Worm (Caenorhabditis elegans) whole organism, mixed stage, embryonic: Measurements from ENCODE around the gene C24H11.1.

ENCODE experiments used
- M03D4.4 ChIP-seq: sonication (generic microtip); optimal IDR thresholded peaks from 2 replicates; lab custom pipeline; 2017; ENCODE audit warnings: mild to moderate bottlenecking, missing genetic modification characterization, missing compliant biosample characterization
- bed-3 ChIP-seq: fragments of 200-800 bp; sonication (Bioruptor generic); optimal IDR thresholded peaks from 3 replicates; lab custom pipeline; 2018; ENCODE audit warnings: mild to moderate bottlenecking, missing genetic modification characterization, moderate library complexity, missing compliant biosample characterization
- ceh-43 ChIP-seq: fragments of 200-800 bp; sonication (Bioruptor generic); optimal IDR thresholded peaks from 2 replicates; lab custom pipeline; 2018; ENCODE audit warnings: mild to moderate bottlenecking, missing genetic modification characterization, moderate library complexity, missing compliant biosample characterization
- cnd-1 ChIP-seq: fragments of 200-800 bp; sonication (Bioruptor generic); optimal IDR thresholded peaks from 2 replicates; lab custom pipeline; 2018; ENCODE audit warnings: mild to moderate bottlenecking, missing genetic modification characterization, missing compliant biosample characterization
- drap-1 ChIP-seq: fragments of 200-800 bp; sonication (Bioruptor generic); optimal IDR thresholded peaks from 3 replicates; lab custom pipeline; 2018; ENCODE audit warnings: mild to moderate bottlenecking, missing genetic modification characterization, missing compliant biosample characterization
- flh-1 ChIP-seq: fragments of 200-800 bp; sonication (Bioruptor generic); optimal IDR thresholded peaks from 2 replicates; lab custom pipeline; 2018; ENCODE audit warnings: mild to moderate bottlenecking, missing genetic modification characterization, moderate library complexity, missing compliant biosample characterization
- ham-2 ChIP-seq: fragments of 200-800 bp; sonication (Bioruptor generic); optimal IDR thresholded peaks from 2 replicates; lab custom pipeline; 2018; ENCODE audit warnings: mild to moderate bottlenecking, missing genetic modification characterization, missing compliant biosample characterization
- hlh-1 ChIP-seq: fragments of 150-350 bp; optimal IDR thresholded peaks from 2 replicates; lab custom pipeline; 2014; ENCODE audit warnings: missing biosample characterization, missing genetic modification reagents, missing genetic modification characterization
- lin-13 ChIP-seq: fragments of 150-350 bp; optimal IDR thresholded peaks from 2 replicates; lab custom pipeline; 2014; ENCODE audit warnings: missing biosample characterization, missing genetic modification characterization
- lin-32 ChIP-seq: fragments of 200-800 bp; sonication (Bioruptor generic); optimal IDR thresholded peaks from 2 replicates; lab custom pipeline; 2018; ENCODE audit warnings: mild to moderate bottlenecking, missing genetic modification characterization, missing compliant biosample characterization
- mab-5 ChIP-seq: fragments of 150-350 bp; optimal IDR thresholded peaks from 2 replicates; lab custom pipeline; 2014; ENCODE audit warnings: missing biosample characterization, missing genetic modification characterization
- mep-1 ChIP-seq: fragments of 150-350 bp; optimal IDR thresholded peaks from 2 replicates; lab custom pipeline; 2017; ENCODE audit warnings: missing biosample characterization, missing genetic modification reagents, missing genetic modification characterization, inconsistent platforms
- nhr-2 ChIP-seq: fragments of 150-350 bp; optimal IDR thresholded peaks from 2 replicates; lab custom pipeline; 2014; ENCODE audit warnings: missing biosample characterization, missing genetic modification characterization
- pha-4 ChIP-seq: fragments of 150-350 bp; optimal IDR thresholded peaks from 2 replicates; lab custom pipeline; 2018; ENCODE audit warnings: missing biosample characterization, missing genetic modification reagents, missing genetic modification characterization
- sem-2 ChIP-seq: fragments of 200-800 bp; sonication (Bioruptor generic); optimal IDR thresholded peaks from 2 replicates; lab custom pipeline; 2018; ENCODE audit warnings: mild to moderate bottlenecking, missing genetic modification characterization, missing compliant biosample characterization
- snpc-4 ChIP-seq: fragments of 150-350 bp; optimal IDR thresholded peaks from 2 replicates; lab custom pipeline; 2014; ENCODE audit warnings: missing biosample characterization, missing genetic modification characterization
- sptf-1 ChIP-seq: sonication (generic microtip); optimal IDR thresholded peaks from 2 replicates; lab custom pipeline; 2017; ENCODE audit warnings: mild to moderate bottlenecking, missing genetic modification characterization, moderate library complexity, missing compliant biosample characterization
- unc-120 ChIP-seq: sonication (generic microtip); optimal IDR thresholded peaks from 2 replicates; lab custom pipeline; 2017; ENCODE audit warnings: missing genetic modification characterization, missing compliant biosample characterization; ENCODE audit not compliant: poor library complexity, severe bottlenecking
- unc-62 ChIP-seq: fragments of 150-350 bp; optimal IDR thresholded peaks from 2 replicates; lab custom pipeline; 2014; ENCODE audit warnings: missing biosample characterization, missing genetic modification reagents, missing genetic modification characterization
- zip-8 ChIP-seq: fragments of 150-350 bp; optimal IDR thresholded peaks from 2 replicates; lab custom pipeline; 2014; ENCODE audit warnings: missing biosample characterization, missing genetic modification characterization
- ztf-11 ChIP-seq: fragments of 150-350 bp; optimal IDR thresholded peaks from 2 replicates; lab custom pipeline; 2014; ENCODE audit warnings: missing biosample characterization, missing genetic modification characterization

Gene C24H11.1

ce11 chrIII:11780183-11780664 is 7.3 kb upstream of the C24H11.1 start, which contains the start of gene C24H11.5:
Gene C24H11.5 (plus strand): TSS chrIII:11780233.
- TF ChIP-seq hlh-1 (tag; lab: Kevin White, UChicago) (no peak), pha-4 (tag; lab: Kevin White, UChicago) (no peak), M03D4.4 (tag; lab: Kevin White, UChicago) (no peak), ham-2 (GFP tag; lab: Kevin White, UChicago) (no peak), mep-1 (tag; lab: Kevin White, UChicago) (no peak)

DNA sequence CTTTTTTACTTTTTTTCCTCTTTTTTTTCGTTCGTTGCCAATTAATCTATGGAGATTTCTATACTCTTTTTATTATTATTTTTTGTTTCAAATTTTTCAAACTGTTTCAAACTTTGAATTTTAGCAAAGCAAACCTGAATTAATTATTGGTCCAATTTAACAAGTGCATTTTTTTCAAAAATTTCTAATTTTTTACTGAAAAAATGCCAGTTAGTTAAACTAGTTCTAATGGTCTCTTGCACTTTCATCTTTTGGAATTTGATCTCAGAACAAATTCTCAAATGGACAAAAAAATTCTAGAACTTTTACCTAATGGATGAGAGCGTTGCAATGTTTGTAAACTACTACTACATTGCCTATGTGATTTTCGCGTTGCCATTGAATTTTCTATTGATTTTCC is 5.7 kb upstream of the C24H11.1 start, which contains the start of gene srd-74:
TSS of gene srd-74 (plus strand) at position 301 of the 400 bp plus-strand sequence.
- TF ChIP-seq unc-120 (tag; lab: Kevin White, UChicago) = no peak
- TF ChIP-seq, all 35 proteins: peak for 0

- TF ChIP-seq cnd-1 (tag; lab: Kevin White, UChicago) (no peak), flh-1 (GFP tag; lab: Kevin White, UChicago) (no peak)
These were observed 1.5 kb upstream of the C24H11.1 start, which contains the start of gene tbx-38 for ce11 chrIII:11785961-11786360. Gene tbx-38 (minus strand): TSS chrIII:11786061.

ce11 chrIII:11789480-11789879 is 2.0 kb downstream of the C24H11.1 start:
- TF ChIP-seq flh-1 (GFP tag; lab: Kevin White, UChicago) (no peak), unc-120 (tag; lab: Kevin White, UChicago) (no peak), sem-2 (GFP tag; lab: Kevin White, UChicago) (no peak), zip-8 (tag; lab: Kevin White, UChicago) (no peak), sptf-1 (tag; lab: Kevin White, UChicago) (no peak), mab-5 (tag; lab: Kevin White, UChicago) (no peak)

ce11 chrIII:11792295-11793256 is 5.1 kb downstream of the C24H11.1 start, which contains the start of gene C24H11.2:
Gene C24H11.2 (minus strand): TSS chrIII:11792345.
- peak; percentile 11 for TF ChIP-seq drap-1 (GFP tag; lab: Kevin White, UChicago)
- peak; percentile 35 for TF ChIP-seq bed-3
- TF ChIP-seq sptf-1 (tag; lab: Kevin White, UChicago) = peak; percentile 40
- TF ChIP-seq ceh-43 = peak; percentile 27
- TF ChIP-seq M03D4.4 (tag; lab: Kevin White, UChicago) = peak; percentile 34

- TF ChIP-seq hlh-1 (tag; lab: Kevin White, UChicago) (no peak), ham-2 (GFP tag; lab: Kevin White, UChicago) (no peak), cnd-1 (tag; lab: Kevin White, UChicago) (no peak), sptf-1 (tag; lab: Kevin White, UChicago) (peak; percentile 4), nhr-2 (no peak), mep-1 (tag; lab: Kevin White, UChicago) (no peak)
- TF ChIP-seq, all 35 proteins: peak for 1
These were observed 6.9 kb downstream of the C24H11.1 start for ce11 chrIII:11794389-11794788.

- no peak for TF ChIP-seq flh-1 (GFP tag; lab: Kevin White, UChicago)
- TF ChIP-seq lin-13 (tag; lab: Kevin White, UChicago) = no peak
- no peak for TF ChIP-seq lin-32 (GFP tag; lab: Kevin White, UChicago)
- TF ChIP-seq unc-62 (GFP tag; lab: Kevin White, UChicago) = no peak
- TF ChIP-seq snpc-4 = no peak
- TF ChIP-seq ztf-11 (tag; lab: Kevin White, UChicago) = no peak
- no peak for TF ChIP-seq unc-120 (tag; lab: Kevin White, UChicago)
These were observed 8.0 kb downstream of the C24H11.1 start, which contains the start of gene twk-39 for ce11 chrIII:11795448-11795847. Gene twk-39 (plus strand): TSS chrIII:11795748.

DNA sequence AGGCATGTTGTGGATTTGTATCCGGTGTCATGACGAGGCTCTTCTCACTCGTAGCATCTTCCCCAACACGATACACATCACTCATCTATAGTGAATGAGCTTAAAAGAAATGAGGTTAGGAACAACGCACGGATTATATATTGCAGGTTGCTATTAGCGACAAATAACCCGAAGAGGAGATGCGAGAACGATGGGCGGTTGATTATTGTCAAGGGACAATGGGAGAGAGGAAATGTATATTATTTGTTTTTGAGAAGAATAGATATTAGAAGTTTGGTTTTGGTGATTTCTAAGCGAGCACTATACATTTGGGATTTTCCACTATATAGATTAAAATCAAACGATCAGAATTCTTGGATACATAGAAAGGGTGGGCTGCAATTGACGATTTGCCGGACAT is 19.2 kb downstream of the C24H11.1 start, which contains the start of gene C18D11.7:
TSS of gene C18D11.7 (minus strand) at position 101 of the 400 bp plus-strand sequence.
- no peak for TF ChIP-seq flh-1 (GFP tag; lab: Kevin White, UChicago)
- no peak for TF ChIP-seq cnd-1 (tag; lab: Kevin White, UChicago)
